Fruit fly (Drosophila melanogaster) whole organism, embryonic: ENCODE data around the gene OtopLc.
A peak's percentile ranks its signal among the peaks of the same experiment; 100 is the strongest.

ENCODE experiments used
- Bdp1 ChIP-seq: fragments of 200-800 bp; sonication (Bioruptor generic); optimal IDR thresholded peaks from 3 replicates; lab custom pipeline; 2016; ENCODE audit warnings: missing biosample characterization, missing genetic modification characterization
- CG10267 ChIP-seq: fragments of 200-800 bp; sonication (Bioruptor generic); optimal IDR thresholded peaks from 2 replicates; lab custom pipeline; 2018; ENCODE audit warnings: missing biosample characterization, mild to moderate bottlenecking, missing genetic modification characterization, moderate library complexity
- CG11247 ChIP-seq: fragments of 200-800 bp; sonication (Bioruptor generic); IDR thresholded peaks from 2 replicates; pipeline ENCODE4 v1.3.6; 2022; ENCODE audit warnings: missing biosample characterization, missing genetic modification characterization
- CG11456 ChIP-seq: fragments of 200-800 bp; sonication (Bioruptor generic); IDR thresholded peaks from 3 replicates; pipeline ENCODE4 v1.3.6; 2022; ENCODE audit warnings: missing biosample characterization, missing genetic modification characterization
- CG11695 ChIP-seq: fragments of 200-800 bp; sonication (Bioruptor generic); IDR thresholded peaks from 3 replicates; pipeline ENCODE4 v1.3.6; 2022; ENCODE audit warnings: missing biosample characterization, missing genetic modification characterization
- CG14667 ChIP-seq: fragments of 200-800 bp; sonication (Bioruptor generic); IDR thresholded peaks from 2 replicates; pipeline ENCODE4 v1.3.6; 2022; ENCODE audit warnings: missing biosample characterization, missing genetic modification characterization
- CG3163 ChIP-seq: fragments of 200-800 bp; sonication (Bioruptor generic); optimal IDR thresholded peaks from 3 replicates; lab custom pipeline; 2016; ENCODE audit warnings: missing biosample characterization, missing genetic modification characterization
- CG34224 ChIP-seq: fragments of 200-800 bp; sonication (Bioruptor generic); IDR thresholded peaks from 3 replicates; pipeline ENCODE4 v1.3.6; 2022; ENCODE audit warnings: missing biosample characterization, missing genetic modification characterization; ENCODE audit not compliant: partially characterized antibody
- CG4360 ChIP-seq: fragments of 200-800 bp; sonication (Bioruptor generic); IDR thresholded peaks from 2 replicates; pipeline ENCODE4 v1.3.6; 2022; ENCODE audit warnings: missing biosample characterization, missing genetic modification characterization
- CG4424 ChIP-seq: fragments of 200-800 bp; sonication (Bioruptor generic); optimal IDR thresholded peaks from 3 replicates; lab custom pipeline; 2016; ENCODE audit warnings: missing biosample characterization, missing genetic modification characterization
- CG4707 ChIP-seq: fragments of 200-800 bp; sonication (Bioruptor generic); optimal IDR thresholded peaks from 2 replicates; lab custom pipeline; 2018; ENCODE audit warnings: missing biosample characterization, mild to moderate bottlenecking, missing genetic modification characterization, moderate library complexity
- CG7839 ChIP-seq: fragments of 200-800 bp; sonication (Bioruptor generic); optimal IDR thresholded peaks from 3 replicates; lab custom pipeline; 2018; ENCODE audit warnings: missing biosample characterization, mild to moderate bottlenecking, missing genetic modification characterization, moderate library complexity
- CG8388 ChIP-seq: fragments of 200-800 bp; sonication (Bioruptor generic); optimal IDR thresholded peaks from 2 replicates; lab custom pipeline; 2019; ENCODE audit warnings: missing biosample characterization, mild to moderate bottlenecking, missing genetic modification characterization, moderate library complexity
- CG8478 ChIP-seq: fragments of >200 bp; optimal IDR thresholded peaks from 2 replicates; lab custom pipeline; 2018
- CG8765 ChIP-seq: fragments of 200-800 bp; sonication (Bioruptor generic); IDR thresholded peaks from 2 replicates; pipeline ENCODE4 v1.3.6; 2022; ENCODE audit warnings: missing biosample characterization, missing genetic modification characterization
- CG9609 ChIP-seq: fragments of 200-800 bp; sonication (Bioruptor generic); optimal IDR thresholded peaks from 3 replicates; lab custom pipeline; 2016; ENCODE audit warnings: missing biosample characterization, missing genetic modification characterization
- CTCF ChIP-seq: fragments of 200-800 bp; sonication (Bioruptor generic); optimal IDR thresholded peaks from 2 replicates; lab custom pipeline; 2017; ENCODE audit warnings: missing biosample characterization, mild to moderate bottlenecking, missing genetic modification characterization, moderate library complexity
- Chrac-16 ChIP-seq: fragments of 200-800 bp; sonication (Bioruptor generic); optimal IDR thresholded peaks from 3 replicates; lab custom pipeline; 2016; ENCODE audit warnings: missing biosample characterization, missing genetic modification characterization
- Hr51 ChIP-seq, 2 experiments: fragments of 200-800 bp; sonication (Bioruptor generic); optimal IDR thresholded peaks; 2 replicates in 1 of 2; 3 replicates in 1 of 2; lab custom pipeline; 2016 to 2018; ENCODE audit warnings: missing biosample characterization in 2 of 2, missing genetic modification characterization in 2 of 2, mild to moderate bottlenecking in 1 of 2, moderate library complexity in 1 of 2
- MBD-R2 ChIP-seq: fragments of 200-800 bp; sonication (Bioruptor generic); IDR thresholded peaks from 2 replicates; pipeline ENCODE4 v1.3.6; 2022; ENCODE audit warnings: missing biosample characterization, missing genetic modification characterization
- NfI ChIP-seq: fragments of 200-800 bp; sonication (Bioruptor generic); optimal IDR thresholded peaks from 3 replicates; lab custom pipeline; 2018; ENCODE audit warnings: missing biosample characterization, mild to moderate bottlenecking, missing genetic modification characterization, moderate library complexity
- Scr ChIP-seq: fragments of 200-800 bp; sonication (Bioruptor generic); IDR thresholded peaks from 2 replicates; pipeline ENCODE4 v1.3.6; 2022; ENCODE audit warnings: missing biosample characterization, missing genetic modification characterization; ENCODE audit not compliant: partially characterized antibody
- Sox102F ChIP-seq: fragments of 200-800 bp; sonication (Bioruptor generic); optimal IDR thresholded peaks from 2 replicates; lab custom pipeline; 2018; ENCODE audit warnings: missing biosample characterization, mild to moderate bottlenecking, missing genetic modification characterization, moderate library complexity
- Sry-β ChIP-seq: fragments of 200-800 bp; sonication (Bioruptor generic); optimal IDR thresholded peaks from 2 replicates; lab custom pipeline; 2018; ENCODE audit warnings: missing biosample characterization, mild to moderate bottlenecking, missing genetic modification characterization, moderate library complexity
- Sry-δ ChIP-seq: fragments of 200-800 bp; sonication (Bioruptor generic); optimal IDR thresholded peaks from 2 replicates; lab custom pipeline; 2016; ENCODE audit warnings: missing biosample characterization, missing genetic modification characterization
- ara ChIP-seq: fragments of 200-800 bp; sonication (Bioruptor generic); IDR thresholded peaks from 2 replicates; pipeline ENCODE4 v1.3.6; 2022; ENCODE audit warnings: missing biosample characterization, missing genetic modification characterization
- bowl ChIP-seq: fragments of 200-800 bp; sonication (Bioruptor generic); IDR thresholded peaks from 2 replicates; pipeline ENCODE4 v1.3.6; 2022; ENCODE audit warnings: missing biosample characterization, missing genetic modification characterization
- cad ChIP-seq: fragments of >200 bp; optimal IDR thresholded peaks from 2 replicates; lab custom pipeline; 2017; ENCODE audit warnings: missing biosample characterization, missing genetic modification characterization
- chif ChIP-seq, 2 experiments: fragments of 200-800 bp; sonication (Bioruptor generic); optimal IDR thresholded peaks; 3 replicates each; lab custom pipeline; 2016; ENCODE audit warnings: missing biosample characterization in 2 of 2, missing genetic modification characterization in 2 of 2
- danr ChIP-seq: fragments of 200-800 bp; sonication (Bioruptor generic); IDR thresholded peaks from 2 replicates; pipeline ENCODE4 v1.3.6; 2022; ENCODE audit warnings: missing biosample characterization, missing genetic modification characterization
- dimm ChIP-seq: fragments of 200-800 bp; sonication (Bioruptor generic); IDR thresholded peaks from 2 replicates; pipeline ENCODE4 v1.3.6; 2022; ENCODE audit warnings: missing biosample characterization, missing genetic modification characterization
- dpn ChIP-seq, 2 experiments: fragments of 200-800 bp; sonication (Bioruptor generic); optimal IDR thresholded peaks; 3 replicates each; lab custom pipeline; 2016; ENCODE audit warnings: missing biosample characterization in 2 of 2, missing genetic modification characterization in 2 of 2
- ems ChIP-seq: fragments of 200-800 bp; sonication (Bioruptor generic); optimal IDR thresholded peaks from 3 replicates; lab custom pipeline; 2016; ENCODE audit warnings: missing biosample characterization, missing genetic modification characterization
- fd64A ChIP-seq: fragments of 200-800 bp; sonication (Bioruptor generic); optimal IDR thresholded peaks from 3 replicates; lab custom pipeline; 2018; ENCODE audit warnings: missing biosample characterization, mild to moderate bottlenecking, missing genetic modification characterization
- gem ChIP-seq: fragments of 200-800 bp; sonication (Bioruptor generic); optimal IDR thresholded peaks from 2 replicates; lab custom pipeline; 2019; ENCODE audit warnings: missing biosample characterization, mild to moderate bottlenecking, missing genetic modification characterization, moderate library complexity
- hb ChIP-seq: fragments of 200-800 bp; sonication (Bioruptor generic); IDR thresholded peaks from 3 replicates; pipeline ENCODE4 v1.3.6; 2022; ENCODE audit warnings: missing biosample characterization, missing genetic modification characterization; ENCODE audit not compliant: partially characterized antibody
- jumu ChIP-seq: fragments of 200-800 bp; sonication (Bioruptor generic); optimal IDR thresholded peaks from 3 replicates; lab custom pipeline; 2016; ENCODE audit warnings: missing biosample characterization, missing genetic modification characterization
- lab ChIP-seq: fragments of 200-800 bp; sonication (Bioruptor generic); optimal IDR thresholded peaks from 3 replicates; lab custom pipeline; 2017; ENCODE audit warnings: missing biosample characterization, missing genetic modification characterization, mild to moderate bottlenecking, moderate library complexity, missing genetic modification reagents
- lola ChIP-seq, 3 experiments: fragments of >200 bp in 2 of 3; fragments of 200-800 bp in 1 of 3; sonication (Bioruptor generic) in 1 of 3; optimal IDR thresholded peaks; 2 replicates each; lab custom pipeline; 2017 to 2019; ENCODE audit warnings: missing biosample characterization in 3 of 3, missing genetic modification characterization in 3 of 3, mild to moderate bottlenecking in 1 of 3, moderate library complexity in 1 of 3
- mam ChIP-seq: fragments of 200-800 bp; sonication (Bioruptor generic); optimal IDR thresholded peaks from 3 replicates; lab custom pipeline; 2016; ENCODE audit warnings: missing biosample characterization, missing genetic modification characterization
- org-1 ChIP-seq: fragments of 200-800 bp; sonication (Bioruptor generic); optimal IDR thresholded peaks from 2 replicates; lab custom pipeline; 2017; ENCODE audit warnings: missing biosample characterization, missing genetic modification characterization
- otp ChIP-seq: fragments of 200-800 bp; sonication (Bioruptor generic); IDR thresholded peaks from 3 replicates; pipeline ENCODE4, ENCODE4 v1.3.6; 2022; ENCODE audit warnings: missing biosample characterization, missing genetic modification characterization
- peb ChIP-seq: fragments of 200-800 bp; sonication (Bioruptor generic); IDR thresholded peaks from 2 replicates; pipeline ENCODE4 v1.3.6; 2022; ENCODE audit warnings: missing biosample characterization, missing genetic modification characterization
- pros ChIP-seq: fragments of 200-800 bp; sonication (Bioruptor generic); optimal IDR thresholded peaks from 3 replicates; lab custom pipeline; 2019; ENCODE audit warnings: missing biosample characterization, mild to moderate bottlenecking, missing genetic modification characterization, moderate library complexity
- ranshi ChIP-seq: fragments of 200-800 bp; sonication (Bioruptor generic); IDR thresholded peaks from 2 replicates; pipeline ENCODE4 v1.3.6; 2022; ENCODE audit warnings: missing biosample characterization, missing genetic modification characterization
- sens ChIP-seq: fragments of 200-800 bp; sonication (Bioruptor generic); peaks from one replicate; lab custom pipeline; 2016; ENCODE audit warnings: missing biosample characterization, missing genetic modification characterization
- sqz ChIP-seq: fragments of 200-800 bp; sonication (Bioruptor generic); optimal IDR thresholded peaks from 3 replicates; lab custom pipeline; 2018; ENCODE audit warnings: missing biosample characterization, mild to moderate bottlenecking, missing genetic modification characterization
- trem ChIP-seq: fragments of 200-800 bp; optimal IDR thresholded peaks from 3 replicates; lab custom pipeline; 2019; ENCODE audit warnings: missing biosample characterization, mild to moderate bottlenecking, missing genetic modification characterization, moderate library complexity
- wor ChIP-seq: fragments of 200-800 bp; sonication (Bioruptor generic); IDR thresholded peaks from 2 replicates; pipeline ENCODE4 v1.3.6; 2022; ENCODE audit warnings: missing biosample characterization, missing genetic modification characterization
- yki ChIP-seq: fragments of >200 bp; optimal IDR thresholded peaks from 3 replicates; lab custom pipeline; 2018

OtopLc gene

dm6 chrX:5677400-5678177 lies 14.9 kb upstream of the OtopLc start (continued):
- TF ChIP-seq MBD-R2 (GFP tag; lab: Robert Waterston, UW) = peak; percentile 59; the same call in 1 of the 2 replicates
- TF ChIP-seq hb (GFP tag; lab: Robert Waterston, UW) = no peak
- TF ChIP-seq CG11695 (GFP tag; lab: Robert Waterston, UW) = peak; percentile 92
- peak; percentile 77 for TF ChIP-seq jumu (GFP tag; lab: Kevin White, UChicago)
- peak; percentile 82 for TF ChIP-seq NfI (GFP tag; lab: Kevin White, UChicago)
- TF ChIP-seq sqz = peak; percentile 96
- TF ChIP-seq CG4707 (GFP tag; lab: Kevin White, UChicago) = peak; percentile 96
- no peak for TF ChIP-seq cad
- TF ChIP-seq trem = peak; percentile 49
- peak; percentile 67 for TF ChIP-seq CG3163 (GFP tag; lab: Kevin White, UChicago)
- 0 out of 2 replicates have a peak, but pooled peaks have one; percentile 20 for TF ChIP-seq CG8765
- peak; percentile 94 for TF ChIP-seq otp (GFP tag; lab: Robert Waterston, UW)
- peak; percentile 89 for TF ChIP-seq CG4360 (GFP tag; lab: Robert Waterston, UW)
- TF ChIP-seq fd64A = peak; percentile 99
- peak; percentile 67 for TF ChIP-seq CG9609 (GFP tag; lab: Kevin White, UChicago)
- peak; percentile 98 for TF ChIP-seq lab (GFP tag; lab: Kevin White, UChicago)
- TF ChIP-seq CG10267 = peak; percentile 75
- TF ChIP-seq CG11247 (GFP tag; lab: Robert Waterston, UW) = peak; percentile 93
- peak; percentile 75 to 89 for TF ChIP-seq dpn (GFP tag; optimal IDR thresholded peaks at IDR 0.05; lab: Kevin White, UChicago)
- peak; percentile 86 for TF ChIP-seq Sox102F
- peak; percentile 72 to 89 for TF ChIP-seq Hr51 (GFP tag; optimal IDR thresholded peaks at IDR 0.05; lab: Kevin White, UChicago)
- peak; percentile 97 for TF ChIP-seq ara (GFP tag; lab: Robert Waterston, UW)
- TF ChIP-seq peb (GFP tag; lab: Robert Waterston, UW) = peak; percentile 69
- TF ChIP-seq bowl (GFP tag; lab: Robert Waterston, UW) = 0 out of 2 replicates have a peak, but pooled peaks have one; percentile 45
- TF ChIP-seq org-1 = peak; percentile 92
- TF ChIP-seq yki (lab: Kevin White, UChicago) = no peak
- peak; percentile 90 for TF ChIP-seq ranshi (GFP tag; lab: Robert Waterston, UW)
- peak; percentile 87 for TF ChIP-seq Bdp1 (GFP tag; lab: Kevin White, UChicago)
- peak; percentile 42; the same call in 1 of the 2 replicates for TF ChIP-seq wor (GFP tag; lab: Robert Waterston, UW)
- TF ChIP-seq Sry-β (GFP tag; lab: Kevin White, UChicago) = peak; percentile 77
- peak; percentile 99 for TF ChIP-seq sens (GFP tag; lab: Kevin White, UChicago)
- TF ChIP-seq lola (GFP tag; optimal IDR thresholded peaks at IDR 0.05; lab: Kevin White, UChicago) = peak in 1 of 3 experiments; percentile 84
- peak; percentile 65 for TF ChIP-seq mam
- TF ChIP-seq Sry-δ (GFP tag; lab: Kevin White, UChicago) = peak; percentile 53
- TF ChIP-seq Chrac-16 = peak; percentile 43
- TF ChIP-seq CTCF = peak; percentile 57
- TF ChIP-seq ems (GFP tag; lab: Kevin White, UChicago) = peak; percentile 90
- peak; percentile 91 for TF ChIP-seq CG11456 (GFP tag; lab: Robert Waterston, UW)
- peak; percentile 87 for TF ChIP-seq CG4424
- TF ChIP-seq gem (tag; lab: Kevin White, UChicago) = peak; percentile 92
- TF ChIP-seq CG8478 (lab: Kevin White, UChicago) = no peak
- TF ChIP-seq CG8388 = peak; percentile 76
- no peak for TF ChIP-seq Scr
- TF ChIP-seq CG14667 (GFP tag; lab: Robert Waterston, UW) = peak; percentile 53; the same call in 1 of the 2 replicates
- peak; percentile 54 for TF ChIP-seq pros (GFP tag; lab: Kevin White, UChicago)
- peak; percentile 86 for TF ChIP-seq CG7839 (tag; lab: Kevin White, UChicago)
- TF ChIP-seq dimm (GFP tag; lab: Robert Waterston, UW) = no peak
- peak; percentile 87 to 88 for TF ChIP-seq chif (GFP tag; optimal IDR thresholded peaks at IDR 0.05; lab: Kevin White, UChicago)
- TF ChIP-seq CG34224 (GFP tag; lab: Robert Waterston, UW) = no peak
- peak; percentile 83 for TF ChIP-seq danr
